Worm (Caenorhabditis elegans): ENCODE measurements around the gene pbo-4.
A peak's percentile ranks its signal among the peaks of the same experiment; 100 is the strongest.

pbo-4 gene

ce11 chrX:10963453-10964046, 9.6 kb downstream of the pbo-4 start, which contains the start of gene nas-10 (continued):
- TF ChIP-seq lsy-27 (tag; optimal IDR thresholded peaks at IDR 0.05; ENCODE audit: borderline replicate concordance, insufficient read depth) (peak; percentile 26), ztf-28 (GFP tag; IDR thresholded peaks at IDR 0.05) (0 out of 2 replicates have a peak, but pooled peaks have one; percentile 59), snpc-1.3 (tag; optimal IDR thresholded peaks at IDR 0.05; ENCODE audit: insufficient read depth) (no peak), F10E7.11 (tag; optimal IDR thresholded peaks at IDR 0.05) (no peak), let-607 (tag; optimal IDR thresholded peaks at IDR 0.05) (peak; percentile 54 to 56), lin-26 (GFP tag; IDR thresholded peaks at IDR 0.05) (peak; percentile 95), die-1 (tag; optimal IDR thresholded peaks at IDR 0.05) (peak; percentile 89), snpc-3.4 (tag; optimal IDR thresholded peaks at IDR 0.05) (peak; percentile 87), ZK185.1 (tag; optimal IDR thresholded peaks at IDR 0.05; ENCODE audit: poor library complexity, severe bottlenecking) (peak; percentile 76), attf-5 (GFP tag; optimal IDR thresholded peaks at IDR 0.05) (peak; percentile 69)

DNA sequence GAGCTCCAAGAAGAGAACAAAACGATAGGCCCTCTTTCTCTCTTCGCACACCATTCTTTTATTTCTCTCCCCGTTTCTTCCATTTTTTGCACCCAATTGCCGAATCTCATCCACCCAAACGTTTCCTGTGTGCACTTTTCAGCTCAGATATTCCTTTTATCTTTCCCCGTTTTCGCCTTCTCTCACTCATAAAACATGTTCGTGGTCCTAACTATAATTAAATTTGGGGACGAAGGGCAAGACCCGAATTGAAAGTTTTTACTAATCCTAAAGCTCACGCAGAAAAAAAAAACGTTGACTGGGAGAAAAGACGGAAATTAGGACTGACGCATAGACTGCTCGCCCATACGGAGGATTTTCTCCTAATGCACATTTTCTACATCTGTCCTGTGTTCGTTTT, 11.6 kb downstream of the pbo-4 start:
- TF ChIP-seq snpc-4 (GFP tag; optimal IDR thresholded peaks at IDR 0.05) (no peak), snpc-4 (tag; optimal IDR thresholded peaks at IDR 0.05) (no peak), ets-4 (GFP tag; optimal IDR thresholded peaks at IDR 0.05) (no peak)

DNA sequence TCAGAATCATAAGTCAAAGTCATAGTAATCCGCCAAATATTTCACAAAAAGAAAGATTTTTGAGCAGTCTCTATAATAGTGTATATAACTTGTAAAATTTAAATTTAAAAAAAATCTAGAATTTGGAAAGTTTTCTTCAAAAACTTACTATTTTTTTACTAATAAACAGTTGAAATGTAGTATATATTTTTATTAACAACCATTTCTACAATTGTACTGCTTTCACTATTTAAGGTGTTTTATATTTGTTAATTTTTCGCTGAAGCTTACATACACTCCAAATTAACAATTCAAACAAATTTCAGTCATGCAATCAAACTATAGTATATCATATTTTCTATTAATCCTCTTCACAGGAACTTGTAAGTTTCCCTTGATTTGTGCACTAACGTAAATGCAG, 12.3 kb downstream of the pbo-4 start, which contains the start of gene lge-1:
Gene lge-1 (plus strand): TSS at position 301 of the 400 bp plus-strand sequence.
- TF ChIP-seq akir-1 (GFP tag; optimal IDR thresholded peaks at IDR 0.05): no peak
- no peak for TF ChIP-seq ets-4 (GFP tag; optimal IDR thresholded peaks at IDR 0.05)
- TF ChIP-seq tbx-9 (tag; optimal IDR thresholded peaks at IDR 0.05; ENCODE audit: borderline replicate concordance): no peak
- TF ChIP-seq C17E4.6 (GFP tag; IDR thresholded peaks at IDR 0.05): no peak
- TF ChIP-seq efl-1 (GFP tag; optimal IDR thresholded peaks at IDR 0.05): no peak
- no peak for TF ChIP-seq Y53G8AR.9 (GFP tag; conservative IDR thresholded peaks at IDR 0.05)
- no peak for TF ChIP-seq ceh-91 (GFP tag; IDR thresholded peaks at IDR 0.05)
- no peak for TF ChIP-seq ceh-58 (GFP tag; IDR thresholded peaks at IDR 0.05)
- TF ChIP-seq lsy-27 (tag; optimal IDR thresholded peaks at IDR 0.05; ENCODE audit: borderline replicate concordance, insufficient read depth): no peak
- TF ChIP-seq aptf-2 (GFP tag; conservative IDR thresholded peaks at IDR 0.05): no peak
- TF ChIP-seq mcd-1 (GFP tag; IDR thresholded peaks at IDR 0.05): no peak
- no peak for TF ChIP-seq snpc-1.1 (tag; optimal IDR thresholded peaks at IDR 0.05; ENCODE audit: insufficient read depth)

DNA sequence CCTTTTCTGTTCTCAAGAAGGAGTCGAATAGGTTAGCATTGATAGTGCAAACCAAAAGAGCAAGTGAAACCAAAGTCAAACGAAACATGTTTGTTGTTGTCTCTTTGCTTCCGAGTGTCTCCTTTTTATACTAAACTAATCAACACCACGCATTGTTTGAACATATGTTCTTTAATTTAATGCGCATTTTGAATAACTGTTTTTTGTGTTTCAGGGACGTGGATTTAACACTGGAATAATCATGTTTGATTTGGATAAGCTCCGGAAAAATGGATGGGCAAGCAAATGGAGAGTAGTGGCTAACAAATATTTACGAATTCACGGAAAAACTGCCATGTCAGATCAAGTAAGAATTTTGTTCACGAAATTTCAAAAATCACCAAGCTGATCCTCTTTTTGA, 13.8 kb downstream of the pbo-4 start, which contains the start of gene K09C8.9:
Gene K09C8.9 (minus strand): TSS at position 101 of the 400 bp plus-strand sequence.
- TF ChIP-seq nfyb-1 (GFP tag; IDR thresholded peaks at IDR 0.05) (no peak), hsf-1 (GFP tag; IDR thresholded peaks at IDR 0.05) (no peak), athp-1 (tag; optimal IDR thresholded peaks at IDR 0.05) (no peak), C06A6.2 (GFP tag; conservative IDR thresholded peaks at IDR 0.05) (no peak)

ce11 chrX:10970629-10971028, 16.7 kb downstream of the pbo-4 start, which contains the start of gene K09C8.8:
TSS of gene K09C8.8 (plus strand) at chrX:10970929.
- TF ChIP-seq sdz-38 (tag; optimal IDR thresholded peaks at IDR 0.05): no peak
- TF ChIP-seq F57A8.1 (GFP tag; optimal IDR thresholded peaks at IDR 0.05): no peak
- no peak for TF ChIP-seq lin-40 (tag; optimal IDR thresholded peaks at IDR 0.05)
- no peak for TF ChIP-seq ceh-79 (tag; optimal IDR thresholded peaks at IDR 0.05)
- no peak for TF ChIP-seq B0035.1 (tag; optimal IDR thresholded peaks at IDR 0.05)
- no peak for TF ChIP-seq ceh-91 (GFP tag; IDR thresholded peaks at IDR 0.05)
- TF ChIP-seq mcd-1 (GFP tag; IDR thresholded peaks at IDR 0.05): no peak
- no peak for TF ChIP-seq ztf-3 (GFP tag; optimal IDR thresholded peaks at IDR 0.05)
- no peak for TF ChIP-seq madf-8 (GFP tag; conservative IDR thresholded peaks at IDR 0.05)
- no peak for TF ChIP-seq ZK185.1 (tag; optimal IDR thresholded peaks at IDR 0.05; ENCODE audit: poor library complexity, severe bottlenecking)

All from whole organism, young adult.